Worm (Caenorhabditis elegans) whole organism, late embryonic: ENCODE results near the gene srw-124.

ENCODE experiments used
- C38D4.7 ChIP-seq: fragments of 200-800 bp; sonication (Bioruptor generic); optimal IDR thresholded peaks from 2 replicates; lab custom pipeline; 2018; ENCODE audit warnings: mild to moderate bottlenecking, missing genetic modification characterization, moderate library complexity, missing compliant biosample characterization
- K02D7.2 ChIP-seq: sonication (generic microtip); optimal IDR thresholded peaks from 2 replicates; lab custom pipeline; 2017; ENCODE audit warnings: mild to moderate bottlenecking, missing genetic modification characterization, missing compliant biosample characterization
- ceh-14 ChIP-seq: sonication (generic microtip); optimal IDR thresholded peaks from 2 replicates; lab custom pipeline; 2016; ENCODE audit warnings: missing genotype, missing genetic modification characterization, missing compliant biosample characterization
- ceh-24 ChIP-seq: sonication (generic microtip); optimal IDR thresholded peaks from 2 replicates; lab custom pipeline; 2016; ENCODE audit warnings: mild to moderate bottlenecking, missing genetic modification characterization, missing compliant biosample characterization
- elt-2 ChIP-seq: sonication (generic microtip); optimal IDR thresholded peaks from 2 replicates; lab custom pipeline; 2016; ENCODE audit warnings: missing genetic modification reagents, missing genetic modification characterization, missing compliant biosample characterization
- hlh-13 ChIP-seq: fragments of 200-800 bp; sonication (Bioruptor generic); optimal IDR thresholded peaks from 2 replicates; lab custom pipeline; 2018; ENCODE audit warnings: mild to moderate bottlenecking, missing genetic modification characterization, missing compliant biosample characterization
- hlh-6 ChIP-seq: sonication (generic microtip); optimal IDR thresholded peaks from 2 replicates; lab custom pipeline; 2016; ENCODE audit warnings: missing genotype, missing genetic modification characterization, missing compliant biosample characterization
- lin-11 ChIP-seq: fragments of 200-800 bp; sonication (Bioruptor generic); optimal IDR thresholded peaks from 2 replicates; lab custom pipeline; 2018; ENCODE audit warnings: mild to moderate bottlenecking, missing genetic modification characterization, missing compliant biosample characterization
- madf-2 ChIP-seq: sonication (generic microtip); optimal IDR thresholded peaks from 2 replicates; lab custom pipeline; 2017; ENCODE audit warnings: missing genetic modification characterization, missing compliant biosample characterization
- mec-3 ChIP-seq: sonication (generic microtip); optimal IDR thresholded peaks from 2 replicates; lab custom pipeline; 2016; ENCODE audit warnings: borderline replicate concordance, missing genetic modification characterization, missing compliant biosample characterization
- nhr-11 ChIP-seq: fragments of 150-350 bp; optimal IDR thresholded peaks from 2 replicates; lab custom pipeline; 2014; ENCODE audit warnings: missing biosample characterization, missing genetic modification characterization
- npax-4 ChIP-seq: sonication (generic microtip); optimal IDR thresholded peaks from 2 replicates; lab custom pipeline; 2016; ENCODE audit warnings: missing genetic modification characterization, missing compliant biosample characterization
- pqm-1 ChIP-seq: sonication (generic microtip); optimal IDR thresholded peaks from 2 replicates; lab custom pipeline; 2016; ENCODE audit warnings: missing genetic modification characterization, missing compliant biosample characterization
- pros-1 ChIP-seq: fragments of 150-350 bp; optimal IDR thresholded peaks from 2 replicates; lab custom pipeline; 2014; ENCODE audit warnings: missing biosample characterization, missing genetic modification reagents, missing genetic modification characterization
- tbx-7 ChIP-seq: sonication (generic microtip); optimal IDR thresholded peaks from 2 replicates; lab custom pipeline; 2016; ENCODE audit warnings: missing genotype, missing genetic modification characterization, missing compliant biosample characterization
- unc-3 ChIP-seq, 2 experiments: fragments of 200-800 bp in 1 of 2; sonication (Bioruptor generic) in 1 of 2; sonication (generic microtip) in 1 of 2; conservative IDR thresholded peaks in 1 of 2; optimal IDR thresholded peaks in 1 of 2; 2 replicates each; pipeline versions ENCODE4 v1.3.6 to Lab custom; 2016 to 2022; ENCODE audit warnings: missing compliant biosample characterization in 2 of 2, missing genetic modification characterization in 2 of 2, missing genetic modification reagents in 1 of 2

srw-124 gene

DNA sequence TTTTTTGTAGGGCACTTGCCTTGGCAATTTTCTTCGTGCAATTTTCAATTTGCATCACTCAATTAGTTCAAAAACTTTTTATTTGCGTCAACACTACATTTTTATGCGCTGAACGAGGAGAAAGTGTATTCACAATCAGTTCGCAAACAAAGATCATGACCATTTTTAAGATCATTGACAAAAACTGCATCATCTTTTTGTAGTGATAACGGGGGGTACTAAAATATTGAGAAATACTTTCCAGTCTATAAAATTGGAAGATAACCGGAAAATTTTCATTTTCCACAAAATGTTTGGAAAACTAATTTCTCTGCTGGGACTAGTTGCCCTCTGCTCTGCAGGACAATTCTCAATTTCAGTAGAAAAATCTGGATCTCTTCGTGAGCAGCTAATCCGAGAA lies 47.9 kb downstream of the srw-124 start, which contains the start of gene asp-8:
Gene asp-8, plus strand, starts transcription at position 276 of the 400 bp plus-strand sequence.
- TF ChIP-seq hlh-13 (GFP tag; lab: Kevin White, UChicago) (no peak), elt-2 (no peak), ceh-14 (tag; lab: Kevin White, UChicago) (no peak), pqm-1 (tag; lab: Kevin White, UChicago) (no peak), tbx-7 (tag; lab: Kevin White, UChicago) (no peak), mec-3 (tag; lab: Kevin White, UChicago) (no peak), npax-4 (tag; lab: Kevin White, UChicago) (no peak), hlh-6 (tag; lab: Kevin White, UChicago) (no peak), unc-3 (GFP tag; conservative IDR thresholded peaks at IDR 0.05; lab: Robert Waterston, UW) (no peak), unc-3 (tag; optimal IDR thresholded peaks at IDR 0.05; lab: Kevin White, UChicago) (no peak), lin-11 (no peak), K02D7.2 (tag; lab: Kevin White, UChicago) (no peak), C38D4.7 (GFP tag; lab: Kevin White, UChicago) (no peak), pros-1 (tag; lab: Kevin White, UChicago) (no peak), ceh-24 (tag; lab: Kevin White, UChicago) (no peak), madf-2 (tag; lab: Kevin White, UChicago) (no peak), nhr-11 (tag; lab: Kevin White, UChicago) (no peak)
